Fruit fly (Drosophila melanogaster) whole organism, wandering third instar larva: ENCODE results near the gene CG10877.

Source experiments
- Abd-B ChIP-seq: fragments of >200 bp; optimal IDR thresholded peaks from 2 replicates; lab custom pipeline; 2017; ENCODE audit warnings: missing biosample characterization, missing genetic modification characterization
- CG32264 ChIP-seq: fragments of 200-800 bp; sonication (Bioruptor generic); optimal IDR thresholded peaks from 2 replicates; lab custom pipeline; 2016; ENCODE audit warnings: missing biosample characterization, missing genetic modification characterization
- CG9705 ChIP-seq: fragments of 200-800 bp; sonication (Bioruptor generic); optimal IDR thresholded peaks from 2 replicates; lab custom pipeline; 2018; ENCODE audit warnings: missing biosample characterization, mild to moderate bottlenecking, missing genetic modification characterization
- CrebA ChIP-seq: fragments of 200-800 bp; sonication (Bioruptor generic); optimal IDR thresholded peaks from 2 replicates; lab custom pipeline; 2016; ENCODE audit warnings: missing biosample characterization, mild to moderate bottlenecking, missing genetic modification characterization, borderline replicate concordance
- Dfd ChIP-seq: fragments of >200 bp; optimal IDR thresholded peaks from 2 replicates; lab custom pipeline; 2017; ENCODE audit warnings: missing biosample characterization, missing genetic modification characterization
- Dif ChIP-seq: fragments of 200-275, 200-300 bp; sonication (Bioruptor generic); optimal IDR thresholded peaks from 2 replicates; lab custom pipeline; 2018; ENCODE audit warnings: missing biosample characterization, missing genetic modification characterization; ENCODE audit not compliant: partially characterized antibody
- GATAd ChIP-seq: sonication (Bioruptor generic); optimal IDR thresholded peaks from 2 replicates; lab custom pipeline; 2016; ENCODE audit warnings: missing biosample characterization, missing genetic modification characterization
- HLH106 ChIP-seq: fragments of 200-800 bp; optimal IDR thresholded peaks from 3 replicates; lab custom pipeline; 2019; ENCODE audit warnings: missing biosample characterization, mild to moderate bottlenecking, missing genetic modification characterization, moderate library complexity
- Hnf4 ChIP-seq: fragments of 200-800 bp; sonication (Bioruptor generic); optimal IDR thresholded peaks from 2 replicates; lab custom pipeline; 2016; ENCODE audit warnings: missing biosample characterization, mild to moderate bottlenecking, missing genetic modification characterization
- Hr78 ChIP-seq: fragments of >200 bp; optimal IDR thresholded peaks from 2 replicates; lab custom pipeline; 2017; ENCODE audit warnings: missing biosample characterization, missing genetic modification characterization
- Hr83 ChIP-seq: fragments of 200-300 bp; sonication (Bioruptor generic); optimal IDR thresholded peaks from 2 replicates; lab custom pipeline; 2016; ENCODE audit warnings: missing biosample characterization, mild to moderate bottlenecking, missing genetic modification characterization, moderate library complexity; ENCODE audit not compliant: poor library complexity, severe bottlenecking
- Jra ChIP-seq: sonication (Bioruptor generic); optimal IDR thresholded peaks from 2 replicates; lab custom pipeline; 2016; ENCODE audit warnings: missing biosample characterization, missing genetic modification characterization
- Mio ChIP-seq: sonication (Bioruptor generic); optimal IDR thresholded peaks from 2 replicates; lab custom pipeline; 2016; ENCODE audit warnings: missing biosample characterization, missing genetic modification characterization
- Myc ChIP-seq: fragments of >200 bp; optimal IDR thresholded peaks from 2 replicates; lab custom pipeline; 2017
- N ChIP-seq: fragments of >200 bp; optimal IDR thresholded peaks from 2 replicates; lab custom pipeline; 2018; ENCODE audit warnings: missing biosample characterization, missing external identifiers, missing genetic modification characterization
- OdsH ChIP-seq: fragments of 200-800 bp; sonication (Bioruptor generic); optimal IDR thresholded peaks from 2 replicates; lab custom pipeline; 2016; ENCODE audit warnings: missing biosample characterization, mild to moderate bottlenecking, missing genetic modification characterization
- Rel ChIP-seq, 2 experiments: fragments of 200-800 bp; sonication (Bioruptor generic) in 1 of 2; optimal IDR thresholded peaks; 2 replicates in 1 of 2; 3 replicates in 1 of 2; lab custom pipeline; 2016 to 2019; ENCODE audit warnings: mild to moderate bottlenecking in 2 of 2, missing biosample characterization in 2 of 2, missing genetic modification characterization in 2 of 2, moderate library complexity in 1 of 2
- Sp1 ChIP-seq: fragments of 200-800 bp; sonication (Bioruptor generic); optimal IDR thresholded peaks from 3 replicates; lab custom pipeline; 2019; ENCODE audit warnings: missing biosample characterization, mild to moderate bottlenecking, missing genetic modification characterization, moderate library complexity
- Vsx2 ChIP-seq: fragments of 200-300, 225-300 bp; sonication (Bioruptor generic); optimal IDR thresholded peaks from 2 replicates; lab custom pipeline; 2018; ENCODE audit warnings: missing biosample characterization, missing genetic modification characterization; ENCODE audit not compliant: partially characterized antibody
- br ChIP-seq: fragments of 200-800 bp; sonication (Bioruptor generic); optimal IDR thresholded peaks from 2 replicates; lab custom pipeline; 2016; ENCODE audit warnings: missing biosample characterization, missing genetic modification characterization
- brk ChIP-seq: fragments of 200-800 bp; sonication (Bioruptor generic); optimal IDR thresholded peaks from 2 replicates; lab custom pipeline; 2016; ENCODE audit warnings: missing biosample characterization, mild to moderate bottlenecking, missing genetic modification characterization
- dl ChIP-seq, 2 experiments: fragments of 175-275, 200-275 bp in 1 of 2; fragments of 200-275 bp in 1 of 2; sonication (Bioruptor generic); optimal IDR thresholded peaks; lab custom pipeline; 2018; ENCODE audit warnings: mild to moderate bottlenecking in 2 of 2, missing biosample characterization in 2 of 2, missing genetic modification characterization in 2 of 2, moderate library complexity in 2 of 2; ENCODE audit not compliant: partially characterized antibody in 2 of 2, insufficient read depth in 1 of 2
- dmrt93B ChIP-seq: fragments of 200-800 bp; sonication (Bioruptor generic); optimal IDR thresholded peaks from 2 replicates; lab custom pipeline; 2018; ENCODE audit warnings: missing biosample characterization, mild to moderate bottlenecking, missing genetic modification characterization
- dsf ChIP-seq: sonication (Bioruptor generic); optimal IDR thresholded peaks from 2 replicates; lab custom pipeline; 2016; ENCODE audit warnings: missing biosample characterization, missing genetic modification characterization, borderline replicate concordance
- ey ChIP-seq: fragments of 200-800 bp; sonication (Bioruptor generic); optimal IDR thresholded peaks from 2 replicates; lab custom pipeline; 2016; ENCODE audit warnings: missing biosample characterization, missing genetic modification characterization
- foxo ChIP-seq, 2 experiments: fragments of 200-800 bp; sonication (Bioruptor generic); optimal IDR thresholded peaks; 2 replicates in 1 of 2; 3 replicates in 1 of 2; lab custom pipeline; 2016 to 2017; ENCODE audit warnings: missing biosample characterization in 2 of 2, missing genetic modification characterization in 2 of 2
- fru ChIP-seq: fragments of 200-800 bp; sonication (Bioruptor generic); optimal IDR thresholded peaks from 3 replicates; lab custom pipeline; 2016; ENCODE audit warnings: missing biosample characterization, mild to moderate bottlenecking, missing genetic modification characterization
- h ChIP-seq: fragments of 200-800 bp; sonication (Bioruptor generic); optimal IDR thresholded peaks from 3 replicates; lab custom pipeline; 2016; ENCODE audit warnings: missing biosample characterization, mild to moderate bottlenecking, missing genetic modification characterization
- jim ChIP-seq: fragments of 175-275, 200-325 bp; sonication (Bioruptor generic); optimal IDR thresholded peaks from 2 replicates; lab custom pipeline; 2016; ENCODE audit warnings: missing biosample characterization, mild to moderate bottlenecking, missing genetic modification characterization
- lola ChIP-seq: fragments of >200 bp; optimal IDR thresholded peaks from 2 replicates; lab custom pipeline; 2017; ENCODE audit warnings: missing biosample characterization, missing genetic modification characterization
- pan ChIP-seq: fragments of >200 bp; optimal IDR thresholded peaks from 2 replicates; lab custom pipeline; 2017
- psq ChIP-seq: fragments of 200-800 bp; sonication (Bioruptor generic); optimal IDR thresholded peaks from 3 replicates; lab custom pipeline; 2017; ENCODE audit warnings: missing biosample characterization, mild to moderate bottlenecking, missing genetic modification characterization, moderate library complexity
- rgr ChIP-seq: fragments of 200-800 bp; sonication (Bioruptor generic); optimal IDR thresholded peaks from 3 replicates; lab custom pipeline; 2016; ENCODE audit warnings: missing biosample characterization, mild to moderate bottlenecking, missing genetic modification characterization
- sage ChIP-seq: fragments of 200-800 bp; sonication (Bioruptor generic); optimal IDR thresholded peaks from 2 replicates; lab custom pipeline; 2016; ENCODE audit warnings: missing biosample characterization, mild to moderate bottlenecking, missing genetic modification characterization
- sv ChIP-seq: fragments of 200-800 bp; sonication (Bioruptor generic); optimal IDR thresholded peaks from 3 replicates; lab custom pipeline; 2016; ENCODE audit warnings: missing biosample characterization, missing genetic modification characterization
- tai ChIP-seq: sonication (Bioruptor generic); optimal IDR thresholded peaks from 2 replicates; lab custom pipeline; 2016; ENCODE audit warnings: missing biosample characterization, missing genetic modification characterization
- usp ChIP-seq: fragments of >200 bp; optimal IDR thresholded peaks from 2 replicates; lab custom pipeline; 2017; ENCODE audit warnings: missing biosample characterization, missing genetic modification characterization
- woc ChIP-seq: sonication (Bioruptor generic); optimal IDR thresholded peaks from 2 replicates; lab custom pipeline; 2016; ENCODE audit warnings: missing biosample characterization, mild to moderate bottlenecking, missing genetic modification characterization

The CG10877 gene

dm6 chr3R:20579816-20580215 lies 15.9 kb upstream of the CG10877 start, which contains the start of the genes EloB and Srp14 (continued):
- no peak for TF ChIP-seq dsf
- no peak for TF ChIP-seq jim (GFP tag; lab: Kevin White, UChicago)
- TF ChIP-seq Rel (GFP tag; optimal IDR thresholded peaks at IDR 0.05; lab: Kevin White, UChicago) = no peak
- peak; percentile 68 for TF ChIP-seq Rel (tag; optimal IDR thresholded peaks at IDR 0.05; lab: Kevin White, UChicago)

- no peak for TF ChIP-seq Vsx2
- TF ChIP-seq woc = no peak
- TF ChIP-seq dl (GFP tag; optimal IDR thresholded peaks at IDR 0.05; lab: Kevin White, UChicago; ENCODE audit: insufficient read depth in 1 of 2, partially characterized antibody in 2 of 2) = no peak
- no peak for TF ChIP-seq CG32264
Observed at dm6 chr3R:20576789-20577188, 12.9 kb upstream of the CG10877 start, which contains the start of the genes TFAM and CG5412. Gene TFAM (minus strand): TSS chr3R:20577010. Gene CG5412 (plus strand): TSS chr3R:20577053.

DNA sequence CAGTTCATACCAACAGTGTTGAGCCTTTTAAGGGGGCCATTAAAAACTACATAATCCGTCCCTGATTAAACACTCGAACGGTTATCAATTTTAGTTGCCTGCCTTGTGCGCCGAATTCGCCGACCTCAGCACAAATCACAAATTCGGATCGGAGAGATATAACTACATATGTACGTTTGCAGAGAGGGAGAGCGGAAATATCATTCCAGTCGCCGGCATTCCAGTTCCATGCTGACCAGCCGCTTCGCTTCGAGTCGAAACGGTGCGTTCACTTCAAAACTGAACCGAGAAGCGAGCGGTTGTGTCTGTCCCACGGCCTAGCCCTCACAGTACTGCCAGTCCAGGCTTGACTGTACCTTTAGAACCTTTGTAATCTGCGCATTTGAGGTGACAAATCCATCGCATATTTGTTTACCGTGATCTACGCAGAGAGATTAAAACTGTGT lies 10.7 kb upstream of the CG10877 start:
- TF ChIP-seq foxo (GFP tag; optimal IDR thresholded peaks at IDR 0.05; lab: Kevin White, UChicago) (peak in 1 of 2 experiments; percentile 47), pan (lab: Kevin White, UChicago) (no peak), brk (GFP tag; lab: Kevin White, UChicago) (no peak), psq (no peak), rgr (peak; percentile 37), ey (GFP tag; lab: Kevin White, UChicago) (peak; percentile 3), Mio (GFP tag; lab: Kevin White, UChicago) (no peak), Hr78 (GFP tag; lab: Kevin White, UChicago) (no peak), Myc (lab: Kevin White, UChicago) (peak; percentile 15), lola (GFP tag; lab: Kevin White, UChicago) (no peak), sage (no peak), tai (GFP tag; lab: Kevin White, UChicago) (no peak), fru (GFP tag; lab: Kevin White, UChicago) (no peak), Dif (GFP tag; lab: Kevin White, UChicago) (peak; percentile 73), dsf (no peak), N (GFP tag; lab: Kevin White, UChicago) (no peak), HLH106 (tag; lab: Kevin White, UChicago) (no peak), br (GFP tag; lab: Kevin White, UChicago) (no peak), Rel (GFP tag; optimal IDR thresholded peaks at IDR 0.05; lab: Kevin White, UChicago) (no peak), Rel (tag; optimal IDR thresholded peaks at IDR 0.05; lab: Kevin White, UChicago) (peak; percentile 14), CrebA (GFP tag; lab: Kevin White, UChicago) (no peak), GATAd (GFP tag; lab: Kevin White, UChicago) (no peak), OdsH (GFP tag; lab: Kevin White, UChicago) (no peak), CG9705 (no peak), usp (no peak), Hr83 (GFP tag; lab: Kevin White, UChicago) (peak; percentile 80), Jra (GFP tag; lab: Kevin White, UChicago) (no peak), CG32264 (no peak), woc (no peak), Sp1 (peak; percentile 48), Abd-B (no peak), dmrt93B (GFP tag; lab: Kevin White, UChicago) (no peak), Hnf4 (GFP tag; lab: Kevin White, UChicago) (no peak), h (no peak), jim (GFP tag; lab: Kevin White, UChicago) (no peak), Vsx2 (no peak), dl (GFP tag; optimal IDR thresholded peaks at IDR 0.05; lab: Kevin White, UChicago; ENCODE audit: insufficient read depth in 1 of 2, partially characterized antibody in 2 of 2) (no peak), Dfd (GFP tag; lab: Kevin White, UChicago) (no peak), sv (GFP tag; lab: Kevin White, UChicago) (no peak)
- TF ChIP-seq, all 38 proteins: peak for 8
